Worm (Caenorhabditis elegans) whole organism, young adult: Measurements from ENCODE around the gene T26C12.3.

Experiments used
- F55B11.4 ChIP-seq: sonication (generic microtip); optimal IDR thresholded peaks from 2 replicates; lab custom pipeline; 2016; ENCODE audit warnings: missing compliant biosample characterization, missing genetic modification characterization, borderline replicate concordance; ENCODE audit not compliant: insufficient read depth
- ZK185.1 ChIP-seq: sonication (generic microtip); optimal IDR thresholded peaks from 2 replicates; lab custom pipeline; 2016; ENCODE audit warnings: mild to moderate bottlenecking, missing genetic modification characterization, missing compliant biosample characterization; ENCODE audit not compliant: poor library complexity, severe bottlenecking

DNA sequence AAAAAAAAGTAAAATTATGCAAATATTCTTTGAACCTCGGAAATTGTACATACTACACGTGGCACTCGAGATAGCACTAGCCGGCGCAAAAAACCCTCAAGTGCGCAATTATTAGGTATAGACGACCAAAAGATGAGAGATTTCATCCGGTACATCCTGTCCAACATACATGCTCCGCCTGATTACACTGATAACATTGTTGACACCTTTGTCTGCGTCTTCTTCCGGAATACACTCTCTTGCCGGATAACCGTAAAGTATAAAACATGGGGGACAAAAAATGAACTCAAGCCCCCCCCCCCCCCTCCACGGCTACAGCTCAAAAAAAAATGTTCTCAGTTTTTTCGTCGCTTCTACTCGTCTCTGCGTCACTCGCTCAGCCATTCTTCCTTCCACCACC, 25.1 kb upstream of the T26C12.3 start, which contains the start of gene W08E12.6:
- no peak for TF ChIP-seq ZK185.1 (tag; lab: Kevin White, UChicago)
- no peak for TF ChIP-seq F55B11.4
